Fruit fly (Drosophila melanogaster) whole organism: Measurements from ENCODE around the gene Rab8.

Experiments used
- pan ChIP-seq: fragments of >200 bp; optimal IDR thresholded peaks from 2 replicates; lab custom pipeline; 2017
- psq ChIP-seq: fragments of >200 bp; optimal IDR thresholded peaks from 2 replicates; lab custom pipeline; 2017
- usp ChIP-seq: fragments of >200 bp; optimal IDR thresholded peaks from 2 replicates; lab custom pipeline; 2017; ENCODE audit warnings: missing biosample characterization, missing genetic modification characterization, mixed read lengths

DNA sequence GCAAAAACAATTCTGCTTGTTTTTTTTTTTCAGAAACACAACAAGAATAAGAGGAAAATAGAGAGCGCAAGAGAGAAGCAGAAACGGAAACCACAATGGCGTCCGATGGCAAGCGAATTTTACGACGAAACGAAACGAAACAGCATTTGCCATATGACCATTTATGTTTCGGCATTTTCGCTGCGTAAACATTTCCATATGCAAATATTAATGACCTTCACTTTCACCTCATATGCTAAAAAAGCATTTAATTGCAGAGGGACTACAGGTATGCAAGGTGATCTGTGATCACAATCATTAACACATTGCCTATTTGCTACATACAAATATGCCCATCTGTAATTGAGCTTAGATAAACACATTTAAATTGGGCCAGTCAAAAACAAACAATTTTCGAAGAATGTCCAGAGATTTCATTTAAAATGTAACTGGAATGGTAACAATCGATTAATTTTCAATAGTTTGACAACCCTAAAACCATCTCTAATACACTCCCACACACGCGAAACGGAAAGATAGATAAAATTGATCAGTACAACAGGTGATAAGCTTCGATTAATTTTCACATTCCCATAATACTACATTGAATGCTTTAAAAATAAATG, 35.4 kb upstream of the Rab8 start:
- TF ChIP-seq usp (GFP tag; lab: Kevin White, UChicago), result no peak
- TF ChIP-seq pan (lab: Kevin White, UChicago), result no peak
- TF ChIP-seq psq (lab: Kevin White, UChicago), result no peak
